Worm (Caenorhabditis elegans): ENCODE results near the gene gpa-12.

DNA sequence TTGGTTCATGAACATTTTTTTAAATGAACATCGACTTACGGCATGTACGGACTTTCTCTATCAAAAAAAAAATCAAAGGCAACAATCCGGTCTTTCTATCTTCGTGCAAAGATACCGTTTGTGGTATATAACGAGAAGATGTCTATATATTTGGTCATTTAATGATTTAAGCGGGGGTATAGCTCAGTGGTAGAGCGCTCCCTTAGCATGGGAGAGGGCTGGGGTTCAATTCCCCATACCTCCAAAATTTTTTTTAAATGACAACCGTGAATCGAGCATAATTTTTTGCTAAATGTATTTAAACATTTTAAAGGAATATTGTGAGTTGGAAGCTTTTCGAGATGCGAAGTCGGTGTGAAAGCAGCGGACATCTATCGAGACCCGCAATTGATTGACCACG, 4.7 kb upstream of the gpa-12 start:
- TF ChIP-seq egl-27 (tag; optimal IDR thresholded peaks at IDR 0.05), result no peak
- TF ChIP-seq ZK546.5 (tag; optimal IDR thresholded peaks at IDR 0.05), result no peak
- no peak for TF ChIP-seq nhr-129 (tag; optimal IDR thresholded peaks at IDR 0.05)
